Fruit fly (Drosophila melanogaster): ENCODE results near the gene CG43091.

Gene CG43091

dm6 chr3R:22793953-22794352, 25.4 kb upstream of the CG43091 start (continued):
- TF ChIP-seq Sox102F (GFP tag; optimal IDR thresholded peaks at IDR 0.05) (no peak), CG8281 (tag; optimal IDR thresholded peaks at IDR 0.05) (no peak), Trl (optimal IDR thresholded peaks at IDR 0.05) (no peak), Trl (GFP tag; optimal IDR thresholded peaks at IDR 0.05) (no peak), CG15479 (GFP tag; optimal IDR thresholded peaks at IDR 0.05) (no peak), chn (GFP tag; optimal IDR thresholded peaks at IDR 0.05) (no peak), lbe (GFP tag; optimal IDR thresholded peaks at IDR 0.05) (no peak), CG6854 (GFP tag; optimal IDR thresholded peaks at IDR 0.05) (peak; percentile 84), trem (tag; optimal IDR thresholded peaks at IDR 0.05) (peak; percentile 6), CG12769 (tag; optimal IDR thresholded peaks at IDR 0.05) (no peak), E2f1 (GFP tag; IDR thresholded peaks at IDR 0.05) (no peak), CG10431 (GFP tag; optimal IDR thresholded peaks at IDR 0.05) (no peak), MESR4 (GFP tag; optimal IDR thresholded peaks at IDR 0.05) (no peak), CG10565 (GFP tag; optimal IDR thresholded peaks at IDR 0.05) (no peak), nerfin-1 (tag; optimal IDR thresholded peaks at IDR 0.05) (no peak), seq (GFP tag; IDR thresholded peaks at IDR 0.05) (no peak), CG2712 (tag; optimal IDR thresholded peaks at IDR 0.05) (peak; percentile 35), cwo (GFP tag; optimal IDR thresholded peaks at IDR 0.05) (no peak), rib (GFP tag; IDR thresholded peaks at IDR 0.05) (no peak), CG10959 (GFP tag; IDR thresholded peaks at IDR 0.05) (no peak), ewg (GFP tag; optimal IDR thresholded peaks at IDR 0.05) (no peak), run (tag; optimal IDR thresholded peaks at IDR 0.05) (no peak), fu2 (GFP tag; optimal IDR thresholded peaks at IDR 0.05) (no peak), mld (GFP tag; IDR thresholded peaks at IDR 0.05; ENCODE audit: partially characterized antibody) (no peak), CG6254 (GFP tag; optimal IDR thresholded peaks at IDR 0.05) (no peak), CG16813 (GFP tag; IDR thresholded peaks at IDR 0.05; ENCODE audit: partially characterized antibody) (peak; percentile 60), CG11456 (GFP tag; IDR thresholded peaks at IDR 0.05) (no peak), Dbx (GFP tag; IDR thresholded peaks at IDR 0.05) (no peak), CG33557 (GFP tag; optimal IDR thresholded peaks at IDR 0.05) (peak; percentile 8), CG18764 (GFP tag; optimal IDR thresholded peaks at IDR 0.05) (no peak), hbn (GFP tag; IDR thresholded peaks at IDR 0.05; ENCODE audit: partially characterized antibody) (no peak), klu (GFP tag; IDR thresholded peaks at IDR 0.05) (no peak), nerfin-2 (GFP tag; IDR thresholded peaks at IDR 0.05; ENCODE audit: partially characterized antibody) (0 out of 2 replicates have a peak, but pooled peaks have one; percentile 51), Sry-δ (GFP tag; optimal IDR thresholded peaks at IDR 0.05) (no peak), CG1529 (GFP tag; optimal IDR thresholded peaks at IDR 0.05) (no peak), Dref (GFP tag; IDR thresholded peaks at IDR 0.05) (no peak), CG4854 (GFP tag; optimal IDR thresholded peaks at IDR 0.05) (no peak), gcm2 (GFP tag; optimal IDR thresholded peaks at IDR 0.05) (no peak), CG15696 (tag; optimal IDR thresholded peaks at IDR 0.05) (no peak)

DNA sequence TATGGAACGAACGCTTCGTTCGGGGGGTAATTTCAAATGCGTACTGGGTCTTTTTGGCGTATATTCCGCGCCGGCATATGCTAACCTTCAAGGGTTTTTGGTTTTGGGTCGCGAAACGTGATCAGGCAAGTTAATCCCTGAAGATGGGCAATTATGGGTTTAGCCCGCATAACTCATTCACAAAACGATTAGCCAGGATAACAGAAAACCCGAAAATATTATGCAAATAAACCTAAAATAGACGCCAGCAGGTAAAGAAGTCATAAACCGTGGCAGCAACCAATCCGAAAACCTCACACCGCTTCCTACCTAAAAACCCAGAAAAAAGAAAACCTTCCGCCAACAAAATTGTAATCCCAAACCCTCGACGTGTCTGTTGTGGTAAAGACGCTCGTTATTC, 20.6 kb upstream of the CG43091 start:
- no peak for TF ChIP-seq Max (GFP tag; optimal IDR thresholded peaks at IDR 0.05)
- TF ChIP-seq jing (GFP tag; optimal IDR thresholded peaks at IDR 0.05) = no peak
- TF ChIP-seq zen (tag; optimal IDR thresholded peaks at IDR 0.05) = peak; percentile 85
- TF ChIP-seq HLH3B (GFP tag; IDR thresholded peaks at IDR 0.05) = no peak
- no peak for TF ChIP-seq oc (tag; optimal IDR thresholded peaks at IDR 0.05)
- peak; percentile 31 for TF ChIP-seq twi (tag; optimal IDR thresholded peaks at IDR 0.05)
- TF ChIP-seq CG7357 (GFP tag; IDR thresholded peaks at IDR 0.05) = no peak
- TF ChIP-seq HLH4C (GFP tag; IDR thresholded peaks at IDR 0.05; ENCODE audit: partially characterized antibody) = no peak
- TF ChIP-seq CrebB (tag; optimal IDR thresholded peaks at IDR 0.05) = no peak
- TF ChIP-seq CG31441 (GFP tag; IDR thresholded peaks at IDR 0.05) = no peak
- no peak for TF ChIP-seq CG2199 (GFP tag; IDR thresholded peaks at IDR 0.05)
- no peak for TF ChIP-seq klu (GFP tag; IDR thresholded peaks at IDR 0.05)
- no peak for TF ChIP-seq CG9797 (GFP tag; optimal IDR thresholded peaks at IDR 0.05)
- TF ChIP-seq cad (GFP tag; optimal IDR thresholded peaks at IDR 0.05) = peak; percentile 86
- TF ChIP-seq tll (GFP tag; optimal IDR thresholded peaks at IDR 0.05) = peak in 1 of 2 experiments; percentile 91
- TF ChIP-seq CG15479 (GFP tag; optimal IDR thresholded peaks at IDR 0.05) = peak; percentile 71

All from whole organism, embryonic.